Fruit fly (Drosophila melanogaster) whole organism, prepupa: Measurements from ENCODE around the gene ppk7.

Source experiments
- Blimp-1 ChIP-seq: fragments of 200-800 bp; sonication (Bioruptor generic); optimal IDR thresholded peaks from 3 replicates; lab custom pipeline; 2017; ENCODE audit warnings: missing biosample characterization, missing genetic modification characterization, mild to moderate bottlenecking, moderate library complexity, missing genetic modification reagents
- CG10631 ChIP-seq: fragments of 200-800 bp; sonication (Bioruptor generic); optimal IDR thresholded peaks from 2 replicates; lab custom pipeline; 2016; ENCODE audit warnings: missing biosample characterization, missing genetic modification characterization
- CG11294 ChIP-seq: fragments of 200-800 bp; sonication (Bioruptor generic); IDR thresholded peaks from 2 replicates; pipeline ENCODE4 v1.3.6; 2022; ENCODE audit warnings: missing biosample characterization, missing genetic modification characterization
- CG11762 ChIP-seq: fragments of 200-800 bp; sonication (Bioruptor generic); optimal IDR thresholded peaks from 3 replicates; lab custom pipeline; 2016; ENCODE audit warnings: missing biosample characterization, missing genetic modification characterization; ENCODE audit not compliant: insufficient read depth
- CG11902 ChIP-seq: fragments of 200-800 bp; sonication (Bioruptor generic); optimal IDR thresholded peaks from 3 replicates; lab custom pipeline; 2016; ENCODE audit warnings: missing biosample characterization, missing genetic modification characterization
- CG15336 ChIP-seq: fragments of 200-800 bp; sonication (Bioruptor generic); IDR thresholded peaks from 2 replicates; pipeline ENCODE4 v1.3.6; 2022; ENCODE audit warnings: missing biosample characterization, missing genetic modification characterization
- CG1621 ChIP-seq: fragments of 200-800 bp; sonication (Bioruptor generic); optimal IDR thresholded peaks from 3 replicates; lab custom pipeline; 2018; ENCODE audit warnings: missing biosample characterization, mild to moderate bottlenecking, missing genetic modification characterization
- CG16779 ChIP-seq: fragments of 200-800 bp; sonication (Bioruptor generic); optimal IDR thresholded peaks from 3 replicates; lab custom pipeline; 2017; ENCODE audit warnings: missing biosample characterization, mild to moderate bottlenecking, missing genetic modification characterization
- CG3032 ChIP-seq: fragments of 200-800 bp; optimal IDR thresholded peaks from 2 replicates; lab custom pipeline; 2019; ENCODE audit warnings: missing biosample characterization, mild to moderate bottlenecking, missing genetic modification characterization, moderate library complexity
- CG31627 ChIP-seq: fragments of 200-800 bp; sonication (Bioruptor generic); optimal IDR thresholded peaks from 3 replicates; lab custom pipeline; 2016; ENCODE audit warnings: missing biosample characterization, missing genetic modification characterization
- CG32006 ChIP-seq: fragments of 200-800 bp; sonication (Bioruptor generic); optimal IDR thresholded peaks from 3 replicates; lab custom pipeline; 2017; ENCODE audit warnings: missing biosample characterization, mild to moderate bottlenecking, missing genetic modification characterization
- CG3919 ChIP-seq: fragments of 200-800 bp; sonication (Bioruptor generic); optimal IDR thresholded peaks from 3 replicates; lab custom pipeline; 2016; ENCODE audit warnings: missing biosample characterization, missing genetic modification characterization
- CG4318 ChIP-seq: fragments of 200-800 bp; sonication (Bioruptor generic); optimal IDR thresholded peaks from 3 replicates; lab custom pipeline; 2017; ENCODE audit warnings: missing biosample characterization, mild to moderate bottlenecking, missing genetic modification characterization
- CG6163 ChIP-seq: fragments of 200-800 bp; sonication (Bioruptor generic); IDR thresholded peaks from 3 replicates; pipeline ENCODE4 v1.3.6; 2022; ENCODE audit warnings: missing biosample characterization, missing genetic modification characterization
- CG6276 ChIP-seq: fragments of 200-800 bp; sonication (Bioruptor generic); optimal IDR thresholded peaks from 2 replicates; lab custom pipeline; 2017; ENCODE audit warnings: missing biosample characterization, mild to moderate bottlenecking, missing genetic modification characterization
- CG6792 ChIP-seq: fragments of 200-800 bp; sonication (Bioruptor generic); optimal IDR thresholded peaks from 3 replicates; lab custom pipeline; 2016; ENCODE audit warnings: missing biosample characterization, missing genetic modification characterization
- CG6808 ChIP-seq: fragments of 200-800 bp; sonication (Bioruptor generic); optimal IDR thresholded peaks from 3 replicates; lab custom pipeline; 2017; ENCODE audit warnings: missing biosample characterization, missing genetic modification characterization, mild to moderate bottlenecking, moderate library complexity, missing genetic modification reagents
- CG7368 ChIP-seq: fragments of 200-800 bp; sonication (Bioruptor generic); optimal IDR thresholded peaks from 3 replicates; lab custom pipeline; 2016; ENCODE audit warnings: missing biosample characterization, missing genetic modification characterization
- CG8119 ChIP-seq: fragments of 200-800 bp; sonication (Bioruptor generic); IDR thresholded peaks from 3 replicates; pipeline ENCODE4 v1.3.6; 2022; ENCODE audit warnings: missing biosample characterization, missing genetic modification characterization
- CG8319 ChIP-seq: fragments of 200-800 bp; sonication (Bioruptor generic); optimal IDR thresholded peaks from 3 replicates; lab custom pipeline; 2016; ENCODE audit warnings: missing biosample characterization, missing genetic modification characterization
- CG8632 ChIP-seq: fragments of 200-800 bp; sonication (Bioruptor generic); optimal IDR thresholded peaks from 3 replicates; lab custom pipeline; 2016; ENCODE audit warnings: missing biosample characterization, missing genetic modification characterization
- CG9139 ChIP-seq: fragments of 200-800 bp; sonication (Bioruptor generic); optimal IDR thresholded peaks from 3 replicates; lab custom pipeline; 2017; ENCODE audit warnings: missing biosample characterization, mild to moderate bottlenecking, missing genetic modification characterization
- Eip75B ChIP-seq: fragments of 200-800 bp; sonication (Bioruptor generic); optimal IDR thresholded peaks from 3 replicates; lab custom pipeline; 2016; ENCODE audit warnings: missing biosample characterization, missing genetic modification characterization
- Eip78C ChIP-seq: fragments of 200-800 bp; sonication (Bioruptor generic); peaks from one replicate; lab custom pipeline; 2016; ENCODE audit warnings: missing biosample characterization, missing genetic modification characterization
- Eip93F ChIP-seq: fragments of 200-800 bp; sonication (Bioruptor generic); optimal IDR thresholded peaks from 2 replicates; lab custom pipeline; 2016; ENCODE audit warnings: missing biosample characterization, mild to moderate bottlenecking, missing genetic modification characterization
- Ets21C ChIP-seq: fragments of 200-800 bp; sonication (Bioruptor generic); optimal IDR thresholded peaks from 3 replicates; lab custom pipeline; 2016; ENCODE audit warnings: missing biosample characterization, missing genetic modification characterization
- Ets96B ChIP-seq: fragments of 200-800 bp; optimal IDR thresholded peaks from 2 replicates; lab custom pipeline; 2019; ENCODE audit warnings: missing biosample characterization, mild to moderate bottlenecking, missing genetic modification characterization, moderate library complexity
- Gug ChIP-seq: fragments of 200-800 bp; sonication (Bioruptor generic); IDR thresholded peaks from 2 replicates; pipeline ENCODE4 v1.3.6; 2022; ENCODE audit warnings: missing biosample characterization, missing genetic modification characterization
- Hr38 ChIP-seq: sonication (Bioruptor generic); optimal IDR thresholded peaks from 2 replicates; lab custom pipeline; 2016; ENCODE audit warnings: missing biosample characterization, missing genetic modification characterization
- Hr39 ChIP-seq: fragments of 200-800 bp; sonication (Bioruptor generic); optimal IDR thresholded peaks from 2 replicates; lab custom pipeline; 2016; ENCODE audit warnings: missing biosample characterization, missing genetic modification characterization
- Lpt ChIP-seq: fragments of 200-800 bp; sonication (Bioruptor generic); optimal IDR thresholded peaks from 3 replicates; lab custom pipeline; 2016; ENCODE audit warnings: missing biosample characterization, missing genetic modification characterization
- Met ChIP-seq: fragments of 200-800 bp; sonication (Bioruptor generic); optimal IDR thresholded peaks from 3 replicates; lab custom pipeline; 2016; ENCODE audit warnings: missing biosample characterization, missing genetic modification characterization
- OdsH ChIP-seq: fragments of 200-800 bp; sonication (Bioruptor generic); optimal IDR thresholded peaks from 3 replicates; lab custom pipeline; 2016; ENCODE audit warnings: missing biosample characterization, missing genetic modification characterization
- Smox ChIP-seq: fragments of 200-800 bp; sonication (Bioruptor generic); optimal IDR thresholded peaks from 3 replicates; lab custom pipeline; 2016; ENCODE audit warnings: missing biosample characterization, missing genetic modification characterization
- Sox102F ChIP-seq: fragments of 200-800 bp; sonication (Bioruptor generic); optimal IDR thresholded peaks from 2 replicates; lab custom pipeline; 2016; ENCODE audit warnings: missing biosample characterization, mild to moderate bottlenecking, missing genetic modification characterization
- Sox14 ChIP-seq: fragments of 200-800 bp; sonication (Bioruptor generic); optimal IDR thresholded peaks from 3 replicates; lab custom pipeline; 2016; ENCODE audit warnings: missing biosample characterization, missing genetic modification characterization
- Sox15 ChIP-seq: fragments of 200-800 bp; sonication (Bioruptor generic); optimal IDR thresholded peaks from 3 replicates; lab custom pipeline; 2016; ENCODE audit warnings: missing biosample characterization, missing genetic modification characterization
- achi ChIP-seq: fragments of 200-800 bp; sonication (Bioruptor generic); optimal IDR thresholded peaks from 3 replicates; lab custom pipeline; 2016; ENCODE audit warnings: missing biosample characterization, missing genetic modification characterization
- acj6 ChIP-seq: fragments of 200-800 bp; sonication (Bioruptor generic); optimal IDR thresholded peaks from 3 replicates; lab custom pipeline; 2016; ENCODE audit warnings: missing biosample characterization, missing genetic modification characterization
- cyc ChIP-seq: fragments of 200-800 bp; sonication (Bioruptor generic); optimal IDR thresholded peaks from 3 replicates; lab custom pipeline; 2016; ENCODE audit warnings: missing biosample characterization, missing genetic modification characterization
- dsx ChIP-seq: fragments of 200-800 bp; optimal IDR thresholded peaks from 3 replicates; lab custom pipeline; 2019; ENCODE audit warnings: missing biosample characterization, mild to moderate bottlenecking, missing genetic modification characterization, moderate library complexity; ENCODE audit not compliant: poor library complexity, severe bottlenecking
- eg ChIP-seq: fragments of 200-800 bp; sonication (Bioruptor generic); IDR thresholded peaks from 3 replicates; pipeline ENCODE4 v1.3.6; 2022; ENCODE audit warnings: missing biosample characterization, missing genetic modification characterization
- esn ChIP-seq: fragments of 200-800 bp; sonication (Bioruptor generic); optimal IDR thresholded peaks from 2 replicates; lab custom pipeline; 2016; ENCODE audit warnings: missing biosample characterization, mild to moderate bottlenecking, missing genetic modification characterization, moderate library complexity
- fd59A ChIP-seq: fragments of 200-800 bp; sonication (Bioruptor generic); optimal IDR thresholded peaks from 2 replicates; lab custom pipeline; 2017; ENCODE audit warnings: missing biosample characterization, mild to moderate bottlenecking, missing genetic modification characterization, missing genetic modification reagents
- net ChIP-seq: fragments of 200-800 bp; sonication (Bioruptor generic); optimal IDR thresholded peaks from 3 replicates; lab custom pipeline; 2016; ENCODE audit warnings: missing biosample characterization, missing genetic modification characterization
- pdm3 ChIP-seq: fragments of 200-800 bp; sonication (Bioruptor generic); optimal IDR thresholded peaks from 3 replicates; lab custom pipeline; 2016; ENCODE audit warnings: missing biosample characterization, missing genetic modification characterization
- salr ChIP-seq, 2 experiments: fragments of 200-800 bp; sonication (Bioruptor generic); optimal IDR thresholded peaks; 3 replicates each; lab custom pipeline; 2016 to 2018; ENCODE audit warnings: missing biosample characterization in 2 of 2, missing genetic modification characterization in 2 of 2, mild to moderate bottlenecking in 1 of 2
- spab ChIP-seq: fragments of 200-800 bp; sonication (Bioruptor generic); optimal IDR thresholded peaks from 2 replicates; lab custom pipeline; 2017; ENCODE audit warnings: missing biosample characterization, mild to moderate bottlenecking, missing genetic modification characterization, missing genetic modification reagents
- ss ChIP-seq, 2 experiments: fragments of 200-800 bp; sonication (Bioruptor generic); optimal IDR thresholded peaks; 2 replicates in 1 of 2; 3 replicates in 1 of 2; lab custom pipeline; 2017 to 2018; ENCODE audit warnings: mild to moderate bottlenecking in 2 of 2, missing biosample characterization in 2 of 2, missing genetic modification characterization in 2 of 2, moderate library complexity in 1 of 2
- svp ChIP-seq: fragments of 200-800 bp; sonication (Bioruptor generic); peaks from one replicate; lab custom pipeline; 2016; ENCODE audit warnings: missing biosample characterization, missing genetic modification characterization
- topi ChIP-seq: fragments of 200-800 bp; sonication (Bioruptor generic); optimal IDR thresholded peaks from 3 replicates; lab custom pipeline; 2016; ENCODE audit warnings: missing biosample characterization, missing genetic modification characterization
- vri ChIP-seq: fragments of 200-800 bp; sonication (Bioruptor generic); optimal IDR thresholded peaks from 3 replicates; lab custom pipeline; 2016; ENCODE audit warnings: missing biosample characterization, mild to moderate bottlenecking, missing genetic modification characterization

Gene ppk7

DNA sequence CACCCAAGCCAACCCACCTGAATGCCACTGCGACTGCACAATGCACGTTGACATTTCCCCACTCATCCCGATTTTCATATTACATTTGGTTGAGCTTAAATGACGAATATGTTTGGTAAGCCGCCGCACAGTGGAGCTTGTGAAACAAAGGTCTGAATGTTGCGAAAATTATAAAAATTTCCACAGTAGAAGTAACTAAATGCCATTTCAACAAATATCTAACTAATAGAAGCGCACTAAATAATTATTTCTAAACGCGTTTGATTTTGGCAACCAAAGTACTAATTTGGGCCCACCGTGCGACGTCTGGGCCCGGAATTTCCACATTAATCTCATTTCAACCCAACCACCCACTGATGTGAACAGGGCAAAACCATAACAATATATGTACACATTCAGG, 47.2 kb downstream of the ppk7 start:
- TF ChIP-seq CG3032 (tag; lab: Kevin White, UChicago) = no peak
- TF ChIP-seq CG8119 (GFP tag; lab: Robert Waterston, UW) = peak; percentile 50; the same call in 2 of the 3 replicates
- TF ChIP-seq svp (GFP tag; lab: Kevin White, UChicago) = peak; percentile 71
- TF ChIP-seq CG16779 (tag; lab: Kevin White, UChicago) = no peak
- TF ChIP-seq Sox102F (GFP tag; lab: Kevin White, UChicago) = peak; percentile 54
- TF ChIP-seq Ets96B = peak; percentile 57
- TF ChIP-seq CG11902 (GFP tag; lab: Kevin White, UChicago) = peak; percentile 10
- TF ChIP-seq CG3919 (GFP tag; lab: Kevin White, UChicago) = peak; percentile 49
- TF ChIP-seq eg (GFP tag; lab: Robert Waterston, UW) = peak; percentile 43; the same call in 1 of the 3 replicates
- no peak for TF ChIP-seq fd59A (GFP tag; lab: Kevin White, UChicago)
- TF ChIP-seq dsx (GFP tag; lab: Kevin White, UChicago) = no peak
- peak; percentile 35; the same call in 1 of the 2 replicates for TF ChIP-seq Gug (GFP tag; lab: Robert Waterston, UW)
- peak; percentile 37 for TF ChIP-seq vri (GFP tag; lab: Kevin White, UChicago)
- peak; percentile 47 for TF ChIP-seq Smox (GFP tag; lab: Kevin White, UChicago)
- TF ChIP-seq Met (GFP tag; lab: Kevin White, UChicago) = peak; percentile 59
- TF ChIP-seq CG10631 (GFP tag; lab: Kevin White, UChicago) = peak; percentile 25
- TF ChIP-seq Lpt (GFP tag; lab: Kevin White, UChicago) = no peak
- TF ChIP-seq Eip93F (GFP tag; lab: Kevin White, UChicago) = no peak
- TF ChIP-seq CG1621 (tag; lab: Kevin White, UChicago) = no peak
- TF ChIP-seq esn (GFP tag; lab: Kevin White, UChicago) = no peak
- TF ChIP-seq Eip75B (GFP tag; lab: Kevin White, UChicago) = peak; percentile 9
- peak; percentile 74 for TF ChIP-seq Eip78C
- peak; percentile 50 for TF ChIP-seq CG32006 (GFP tag; lab: Kevin White, UChicago)
- TF ChIP-seq CG6163 = peak; percentile 62
- TF ChIP-seq CG11294 = no peak
- TF ChIP-seq cyc (GFP tag; lab: Kevin White, UChicago) = peak; percentile 38
- TF ChIP-seq CG8632 = peak; percentile 16
- TF ChIP-seq topi (GFP tag; lab: Kevin White, UChicago) = peak; percentile 30
- peak in 1 of 2 experiments; percentile 25 for TF ChIP-seq salr (GFP tag; optimal IDR thresholded peaks at IDR 0.05; lab: Kevin White, UChicago)
- TF ChIP-seq Hr39 = peak; percentile 46
- TF ChIP-seq Sox14 (GFP tag; lab: Kevin White, UChicago) = peak; percentile 44
- TF ChIP-seq net (GFP tag; lab: Kevin White, UChicago) = peak; percentile 24
- TF ChIP-seq Hr38 (GFP tag; lab: Kevin White, UChicago) = no peak
- peak in 1 of 2 experiments; percentile 22 for TF ChIP-seq ss (GFP tag; optimal IDR thresholded peaks at IDR 0.05; lab: Kevin White, UChicago)
- peak; percentile 6 for TF ChIP-seq CG7368 (GFP tag; lab: Kevin White, UChicago)
- no peak for TF ChIP-seq Blimp-1 (GFP tag; lab: Kevin White, UChicago)
- TF ChIP-seq achi (GFP tag; lab: Kevin White, UChicago) = peak; percentile 45
- peak; percentile 29 for TF ChIP-seq CG4318
- no peak for TF ChIP-seq CG6276
- TF ChIP-seq acj6 (GFP tag; lab: Kevin White, UChicago) = peak; percentile 33
- TF ChIP-seq CG31627 = peak; percentile 40
- TF ChIP-seq Ets21C (GFP tag; lab: Kevin White, UChicago) = peak; percentile 29
- TF ChIP-seq CG6808 = no peak
- no peak for TF ChIP-seq Sox15 (GFP tag; lab: Kevin White, UChicago)
- peak; percentile 52 for TF ChIP-seq CG6792 (GFP tag; lab: Kevin White, UChicago)
- TF ChIP-seq pdm3 (GFP tag; lab: Kevin White, UChicago) = peak; percentile 46
- TF ChIP-seq spab (GFP tag; lab: Kevin White, UChicago) = peak; percentile 9
- TF ChIP-seq CG9139 = no peak
- no peak for TF ChIP-seq CG8319 (GFP tag; lab: Kevin White, UChicago)
- no peak for TF ChIP-seq CG11762 (GFP tag; lab: Kevin White, UChicago)
- no peak for TF ChIP-seq CG15336
- peak; percentile 55 for TF ChIP-seq OdsH (GFP tag; lab: Kevin White, UChicago)
